Fruit fly (Drosophila melanogaster) whole organism, wandering third instar larva: ENCODE data around the gene ACXC.

Experiments
- Mio ChIP-seq: sonication (Bioruptor generic); optimal IDR thresholded peaks from 2 replicates; lab custom pipeline; 2016; ENCODE audit warnings: missing biosample characterization, missing genetic modification characterization
- N ChIP-seq: fragments of >200 bp; optimal IDR thresholded peaks from 2 replicates; lab custom pipeline; 2018; ENCODE audit warnings: missing biosample characterization, missing external identifiers, missing genetic modification characterization
- dl ChIP-seq, 2 experiments: fragments of 175-275, 200-275 bp in 1 of 2; fragments of 200-275 bp in 1 of 2; sonication (Bioruptor generic); optimal IDR thresholded peaks; lab custom pipeline; 2018; ENCODE audit warnings: mild to moderate bottlenecking in 2 of 2, missing biosample characterization in 2 of 2, missing genetic modification characterization in 2 of 2, moderate library complexity in 2 of 2; ENCODE audit not compliant: partially characterized antibody in 2 of 2, insufficient read depth in 1 of 2
- ey ChIP-seq: fragments of 200-800 bp; sonication (Bioruptor generic); optimal IDR thresholded peaks from 2 replicates; lab custom pipeline; 2016; ENCODE audit warnings: missing biosample characterization, missing genetic modification characterization
- jim ChIP-seq: fragments of 175-275, 200-325 bp; sonication (Bioruptor generic); optimal IDR thresholded peaks from 2 replicates; lab custom pipeline; 2016; ENCODE audit warnings: missing biosample characterization, mild to moderate bottlenecking, missing genetic modification characterization
- sage ChIP-seq: fragments of 200-800 bp; sonication (Bioruptor generic); optimal IDR thresholded peaks from 2 replicates; lab custom pipeline; 2016; ENCODE audit warnings: missing biosample characterization, mild to moderate bottlenecking, missing genetic modification characterization

ACXC gene

DNA sequence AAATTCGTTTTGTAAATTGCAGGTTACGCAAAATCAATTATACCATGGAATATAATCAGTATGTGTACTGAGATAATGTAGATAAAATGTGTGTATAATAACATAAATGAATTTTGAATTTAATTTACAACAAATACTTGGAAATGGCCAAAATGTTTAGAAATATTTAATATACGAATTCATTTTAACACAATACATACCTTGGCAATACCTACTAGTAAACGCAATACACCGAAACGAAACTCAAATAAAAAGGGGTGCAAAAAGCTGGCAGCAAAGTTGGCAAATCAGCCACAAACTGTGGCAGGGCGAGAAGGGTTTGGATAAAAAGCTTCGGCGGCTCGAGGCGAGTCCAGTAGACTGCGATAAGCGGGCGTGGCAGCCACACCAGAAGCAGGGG is 54.0 kb downstream of the ACXC start, which contains the start of gene CG16800:
Gene CG16800, plus strand, starts transcription at position 301 of the 400 bp plus-strand sequence.
- no peak for TF ChIP-seq sage (GFP tag; lab: Kevin White, UChicago)
- no peak for TF ChIP-seq N
- no peak for TF ChIP-seq ey (GFP tag; lab: Kevin White, UChicago)
- no peak for TF ChIP-seq dl (GFP tag; optimal IDR thresholded peaks at IDR 0.05; lab: Kevin White, UChicago; ENCODE audit: insufficient read depth in 1 of 2, partially characterized antibody in 2 of 2)
- no peak for TF ChIP-seq Mio (GFP tag; lab: Kevin White, UChicago)
- TF ChIP-seq jim (GFP tag; lab: Kevin White, UChicago), result no peak
